Fruit fly (Drosophila melanogaster) whole organism, embryonic: Measurements from ENCODE around the gene CG33647.

Source experiments
- CG11085 ChIP-seq: fragments of 200-800 bp; sonication (Bioruptor generic); IDR thresholded peaks from 2 replicates; pipeline ENCODE4 v1.3.6; 2022; ENCODE audit warnings: missing biosample characterization, missing genetic modification characterization
- CG6854 ChIP-seq: fragments of 200-800 bp; sonication (Bioruptor generic); optimal IDR thresholded peaks from 3 replicates; lab custom pipeline; 2017; ENCODE audit warnings: missing biosample characterization, mild to moderate bottlenecking, missing genetic modification characterization
- Chrac-16 ChIP-seq: fragments of 200-800 bp; sonication (Bioruptor generic); optimal IDR thresholded peaks from 3 replicates; lab custom pipeline; 2016; ENCODE audit warnings: missing biosample characterization, missing genetic modification characterization
- Dll ChIP-seq: fragments of 200-800 bp; sonication (Bioruptor generic); IDR thresholded peaks from 4 replicates; pipeline ENCODE4 v1.3.6; 2022; ENCODE audit warnings: missing biosample characterization, missing genetic modification characterization; ENCODE audit not compliant: partially characterized antibody
- GATAe ChIP-seq: fragments of 200-800 bp; sonication (Bioruptor generic); conservative IDR thresholded peaks from 2 replicates; pipeline ENCODE4 v1.3.6; 2022; ENCODE audit warnings: missing biosample characterization, missing genetic modification characterization
- Hmx ChIP-seq: fragments of 200-800 bp; sonication (Bioruptor generic); optimal IDR thresholded peaks from 2 replicates; lab custom pipeline; 2016; ENCODE audit warnings: missing biosample characterization, missing genetic modification characterization
- amos ChIP-seq: fragments of 200-800 bp; sonication (Bioruptor generic); IDR thresholded peaks from 2 replicates; pipeline ENCODE4 v1.3.6; 2022; ENCODE audit warnings: missing biosample characterization, missing genetic modification characterization; ENCODE audit not compliant: partially characterized antibody
- cg ChIP-seq: fragments of 200-800 bp; sonication (Bioruptor generic); optimal IDR thresholded peaks from 3 replicates; lab custom pipeline; 2019; ENCODE audit warnings: missing biosample characterization, mild to moderate bottlenecking, missing genetic modification characterization, moderate library complexity
- ems ChIP-seq: fragments of 200-800 bp; sonication (Bioruptor generic); optimal IDR thresholded peaks from 3 replicates; lab custom pipeline; 2016; ENCODE audit warnings: missing biosample characterization, missing genetic modification characterization
- fd3F ChIP-seq: fragments of 200-800 bp; sonication (Bioruptor generic); optimal IDR thresholded peaks from 2 replicates; lab custom pipeline; 2018; ENCODE audit warnings: missing biosample characterization, mild to moderate bottlenecking, missing genetic modification characterization, moderate library complexity
- nau ChIP-seq: fragments of 200-800 bp; sonication (Bioruptor generic); optimal IDR thresholded peaks from 3 replicates; lab custom pipeline; 2017; ENCODE audit warnings: missing biosample characterization, mild to moderate bottlenecking, missing genetic modification characterization, missing genetic modification reagents

DNA sequence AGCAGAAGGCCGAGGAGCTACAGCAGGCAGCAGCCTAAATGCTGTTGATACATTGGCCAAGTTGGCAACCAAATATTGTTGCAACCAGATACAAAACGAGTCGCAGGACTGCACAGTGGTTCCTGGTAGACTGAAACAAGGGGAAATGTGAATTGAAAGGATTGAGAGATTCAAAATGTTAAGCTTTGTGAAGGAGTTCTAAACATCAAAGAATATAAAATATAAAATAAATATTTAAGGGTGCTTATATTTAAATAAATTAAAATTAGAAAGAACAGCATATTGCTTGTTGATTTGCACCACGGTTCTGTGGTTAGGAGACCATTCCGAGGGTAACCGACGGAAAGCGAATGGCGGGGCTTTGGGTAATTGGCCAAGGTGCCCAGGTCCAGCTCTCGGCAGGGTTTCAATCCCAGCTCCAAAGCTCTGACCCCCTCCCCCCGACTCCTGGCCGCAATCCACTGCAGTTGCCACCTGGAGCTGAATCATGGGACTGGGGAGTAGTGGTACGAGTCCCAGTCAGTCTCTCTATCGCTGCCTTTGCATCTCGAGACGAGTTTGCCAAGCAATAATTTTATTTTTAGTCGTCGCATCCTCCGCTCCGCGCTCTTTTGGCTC is 42.0 kb upstream of the CG33647 start:
- TF ChIP-seq fd3F, result no peak
- TF ChIP-seq CG6854, result no peak
- TF ChIP-seq Dll (GFP tag; lab: Robert Waterston, UW), result no peak
- TF ChIP-seq amos (GFP tag; lab: Robert Waterston, UW), result no peak
- TF ChIP-seq cg (GFP tag; lab: Kevin White, UChicago), result no peak
- no peak for TF ChIP-seq Chrac-16 (GFP tag; lab: Kevin White, UChicago)
- TF ChIP-seq nau (GFP tag; lab: Kevin White, UChicago), result no peak
- no peak for TF ChIP-seq CG11085 (GFP tag; lab: Robert Waterston, UW)
- no peak for TF ChIP-seq GATAe (GFP tag; lab: Robert Waterston, UW)
- no peak for TF ChIP-seq Hmx (GFP tag; lab: Kevin White, UChicago)
- TF ChIP-seq ems, result no peak
